Fruit fly (Drosophila melanogaster): Measurements from ENCODE around the gene emb.

- TF ChIP-seq E2f2 (GFP tag; IDR thresholded peaks at IDR 0.05) (no peak), Max (GFP tag; optimal IDR thresholded peaks at IDR 0.05) (no peak), CG4820 (GFP tag; optimal IDR thresholded peaks at IDR 0.05) (no peak), Nf-YB (GFP tag; optimal IDR thresholded peaks at IDR 0.05) (no peak), h (optimal IDR thresholded peaks at IDR 0.05) (no peak), CG4707 (GFP tag; optimal IDR thresholded peaks at IDR 0.05) (no peak), CG2875 (GFP tag; optimal IDR thresholded peaks at IDR 0.05) (no peak), CG2712 (tag; optimal IDR thresholded peaks at IDR 0.05) (no peak), CG3065 (GFP tag; optimal IDR thresholded peaks at IDR 0.05) (no peak)
Measured at dm6 chr2L:8417562-8417961, 14.2 kb downstream of the emb start.
